Fruit fly (Drosophila melanogaster): Measurements from ENCODE around the gene ChAT.
A peak's percentile ranks its signal among the peaks of the same experiment; 100 is the strongest.

The ChAT gene

dm6 chr3R:18669812-18670211 lies 35.5 kb upstream of the ChAT start (continued):
- TF ChIP-seq Pdp1 (GFP tag; optimal IDR thresholded peaks at IDR 0.05): peak; percentile 24 to 86
- no peak for TF ChIP-seq Neu2 (GFP tag; optimal IDR thresholded peaks at IDR 0.05; ENCODE audit: borderline replicate concordance)
- no peak for TF ChIP-seq Gug (GFP tag; IDR thresholded peaks at IDR 0.05)
- TF ChIP-seq ken (GFP tag; IDR thresholded peaks at IDR 0.05): no peak
- no peak for TF ChIP-seq vnd (GFP tag; IDR thresholded peaks at IDR 0.05; ENCODE audit: partially characterized antibody)
- TF ChIP-seq CG12219 (GFP tag; optimal IDR thresholded peaks at IDR 0.05): no peak
- no peak for TF ChIP-seq CG1024 (GFP tag; IDR thresholded peaks at IDR 0.05)
- peak; percentile 89 for TF ChIP-seq grau (tag; optimal IDR thresholded peaks at IDR 0.05)
- no peak for TF ChIP-seq CG15479 (GFP tag; optimal IDR thresholded peaks at IDR 0.05)
- TF ChIP-seq gsb-n (tag; optimal IDR thresholded peaks at IDR 0.05): no peak
- TF ChIP-seq Ssrp (tag; optimal IDR thresholded peaks at IDR 0.05): peak; percentile 9
- no peak for TF ChIP-seq Tbp (GFP tag; optimal IDR thresholded peaks at IDR 0.05)
- TF ChIP-seq CG13424 (tag; optimal IDR thresholded peaks at IDR 0.05): peak; percentile 48
- no peak for TF ChIP-seq pb (GFP tag; optimal IDR thresholded peaks at IDR 0.05)
- peak; percentile 46 for TF ChIP-seq Fer1 (GFP tag; optimal IDR thresholded peaks at IDR 0.05)
- TF ChIP-seq cg (GFP tag; optimal IDR thresholded peaks at IDR 0.05): no peak
- TF ChIP-seq cato (GFP tag; optimal IDR thresholded peaks at IDR 0.05; ENCODE audit: borderline replicate concordance): no peak
- TF ChIP-seq lilli (GFP tag; optimal IDR thresholded peaks at IDR 0.05): no peak
- TF ChIP-seq klu (GFP tag; IDR thresholded peaks at IDR 0.05): no peak
- TF ChIP-seq CG9817 (tag; optimal IDR thresholded peaks at IDR 0.05): peak; percentile 47
- TF ChIP-seq crc (GFP tag; optimal IDR thresholded peaks at IDR 0.05): no peak
- TF ChIP-seq Ptx1 (GFP tag; IDR thresholded peaks at IDR 0.05): peak; percentile 43
- no peak for TF ChIP-seq Stat92E (GFP tag; optimal IDR thresholded peaks at IDR 0.05)
- peak; percentile 26; the same call in 1 of the 2 replicates for TF ChIP-seq CG14014 (GFP tag; IDR thresholded peaks at IDR 0.05)
- no peak for TF ChIP-seq unc-4 (GFP tag; IDR thresholded peaks at IDR 0.05; ENCODE audit: partially characterized antibody)
- peak; percentile 40 for TF ChIP-seq CG2120 (GFP tag; optimal IDR thresholded peaks at IDR 0.05)
- peak; percentile 18 for TF ChIP-seq Fer3 (tag; optimal IDR thresholded peaks at IDR 0.05)
- TF ChIP-seq CG1233 (GFP tag; optimal IDR thresholded peaks at IDR 0.05): no peak
- TF ChIP-seq her (GFP tag; optimal IDR thresholded peaks at IDR 0.05): no peak
- TF ChIP-seq row (GFP tag; IDR thresholded peaks at IDR 0.05): peak; percentile 78
- TF ChIP-seq Deaf1 (tag; optimal IDR thresholded peaks at IDR 0.05): peak; percentile 66
- TF ChIP-seq Drgx (GFP tag; IDR thresholded peaks at IDR 0.05): peak; percentile 82
- TF ChIP-seq Ada2b (GFP tag; IDR thresholded peaks at IDR 0.05): peak; percentile 35
- no peak for TF ChIP-seq Six4 (GFP tag; optimal IDR thresholded peaks at IDR 0.05)
- no peak for TF ChIP-seq YL-1 (GFP tag; optimal IDR thresholded peaks at IDR 0.05)
- no peak for TF ChIP-seq Bteb2 (GFP tag; optimal IDR thresholded peaks at IDR 0.05)
- peak; percentile 32 for TF ChIP-seq CG1603 (tag; optimal IDR thresholded peaks at IDR 0.05)
- TF ChIP-seq NfI (GFP tag; optimal IDR thresholded peaks at IDR 0.05): peak; percentile 0
- TF ChIP-seq knrl (GFP tag; IDR thresholded peaks at IDR 0.05; ENCODE audit: partially characterized antibody): no peak
- TF ChIP-seq gce (GFP tag; IDR thresholded peaks at IDR 0.05): no peak
- TF ChIP-seq tgo (GFP tag; IDR thresholded peaks at IDR 0.05): peak; percentile 43; the same call in 2 of the 3 replicates
- TF ChIP-seq Rfx (GFP tag; IDR thresholded peaks at IDR 0.05): peak; percentile 12; the same call in 1 of the 2 replicates
- no peak for TF ChIP-seq CG8944 (GFP tag; optimal IDR thresholded peaks at IDR 0.05)
- no peak for TF ChIP-seq HLH4C (GFP tag; IDR thresholded peaks at IDR 0.05; ENCODE audit: partially characterized antibody)
- TF ChIP-seq CG3847 (GFP tag; IDR thresholded peaks at IDR 0.05): peak; percentile 20; the same call in 1 of the 2 replicates
- peak; percentile 22 for TF ChIP-seq fd96Cb (tag; optimal IDR thresholded peaks at IDR 0.05)
- TF ChIP-seq CTCF (GFP tag; optimal IDR thresholded peaks at IDR 0.05): no peak
- peak; percentile 17 for TF ChIP-seq phol (tag; optimal IDR thresholded peaks at IDR 0.05)
- TF ChIP-seq pho (GFP tag; optimal IDR thresholded peaks at IDR 0.05): no peak
- TF ChIP-seq CG7372 (GFP tag; IDR thresholded peaks at IDR 0.05): no peak
- TF ChIP-seq sens-2 (GFP tag; IDR thresholded peaks at IDR 0.05): no peak
- TF ChIP-seq CG3726 (GFP tag; IDR thresholded peaks at IDR 0.05): 0 out of 3 replicates have a peak, but pooled peaks have one; percentile 7

Measured in whole organism, embryonic.